Worm (Caenorhabditis elegans) whole organism, early embryonic: ENCODE results near the gene Y51A2D.8.

ENCODE experiments used
- B0310.2 ChIP-seq: sonication (generic microtip); optimal IDR thresholded peaks from 2 replicates; lab custom pipeline; 2016; ENCODE audit warnings: mild to moderate bottlenecking, missing genetic modification characterization, missing compliant biosample characterization
- ama-1 ChIP-seq: fragments of 150-350 bp; optimal IDR thresholded peaks from 2 replicates; lab custom pipeline; 2014
- ceh-13 ChIP-seq: fragments of 200-800 bp; sonication (Bioruptor generic); optimal IDR thresholded peaks from 2 replicates; lab custom pipeline; 2018; ENCODE audit warnings: mild to moderate bottlenecking, missing genetic modification characterization, missing compliant biosample characterization
- ceh-36 ChIP-seq: sonication (generic microtip); optimal IDR thresholded peaks from 2 replicates; lab custom pipeline; 2016; ENCODE audit warnings: missing genetic modification characterization, inconsistent platforms, missing compliant biosample characterization
- ets-7 ChIP-seq: sonication (generic microtip); optimal IDR thresholded peaks from 2 replicates; lab custom pipeline; 2016; ENCODE audit warnings: missing genotype, missing genetic modification characterization, missing compliant biosample characterization
- flt-1 ChIP-seq: fragments of 200-800 bp; sonication (Bioruptor generic); IDR thresholded peaks from 2 replicates; pipeline ENCODE4 v1.3.6; 2022; ENCODE audit warnings: missing genetic modification characterization, missing compliant biosample characterization
- hnd-1 ChIP-seq: sonication (generic microtip); optimal IDR thresholded peaks from 2 replicates; lab custom pipeline; 2016; ENCODE audit warnings: missing genetic modification characterization, missing compliant biosample characterization
- scrt-1 ChIP-seq: fragments of 200-800 bp; sonication (Bioruptor generic); IDR thresholded peaks from 2 replicates; pipeline ENCODE4 v1.3.6; 2022; ENCODE audit warnings: missing genetic modification characterization, missing compliant biosample characterization
- sea-1 ChIP-seq: fragments of 200-800 bp; sonication (Bioruptor generic); conservative IDR thresholded peaks from 2 replicates; pipeline ENCODE4 v1.3.6; 2022; ENCODE audit warnings: missing genetic modification characterization, missing compliant biosample characterization
- tbx-37 ChIP-seq: fragments of 200-800 bp; sonication (Bioruptor generic); conservative IDR thresholded peaks from 2 replicates; pipeline ENCODE4 v1.3.6; 2022; ENCODE audit warnings: missing genetic modification reagents, missing genetic modification characterization, missing compliant biosample characterization
- tra-4 ChIP-seq: sonication (generic microtip); optimal IDR thresholded peaks from 2 replicates; lab custom pipeline; 2017; ENCODE audit warnings: missing genetic modification characterization, missing compliant biosample characterization

DNA sequence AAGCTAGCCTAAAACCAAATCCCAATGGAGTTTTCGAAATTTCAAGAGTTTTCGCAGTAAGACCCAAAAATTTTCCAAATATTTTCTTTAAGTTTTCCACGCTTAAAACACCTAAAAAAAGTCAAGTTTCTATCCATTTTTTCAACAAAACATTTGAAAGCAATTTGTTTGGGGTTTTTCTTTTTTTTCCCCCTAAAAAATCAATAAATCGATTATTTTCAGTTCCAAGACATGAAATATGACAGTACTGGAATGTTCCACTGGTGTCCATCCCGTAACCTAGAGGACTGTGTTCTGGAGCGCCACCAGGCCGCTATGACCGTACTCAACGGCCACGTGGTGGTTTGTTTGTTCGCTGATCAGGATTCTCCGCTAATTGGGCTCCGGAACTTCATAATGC is 49.0 kb downstream of the Y51A2D.8 start:
- no peak for TF ChIP-seq sea-1 (GFP tag; lab: Robert Waterston, UW)
- no peak for TF ChIP-seq ama-1 (lab: Kevin White, UChicago)
- TF ChIP-seq ceh-13, result no peak
- TF ChIP-seq ets-7 (tag; lab: Kevin White, UChicago), result no peak
- TF ChIP-seq scrt-1 (GFP tag; lab: Robert Waterston, UW), result no peak
- no peak for TF ChIP-seq B0310.2 (tag; lab: Kevin White, UChicago)
- no peak for TF ChIP-seq hnd-1 (tag; lab: Kevin White, UChicago)
- TF ChIP-seq ceh-36 (tag; lab: Kevin White, UChicago), result no peak
- TF ChIP-seq tbx-37 (GFP tag; lab: Robert Waterston, UW), result no peak
- no peak for TF ChIP-seq tra-4 (tag; lab: Kevin White, UChicago)
- TF ChIP-seq flt-1, result no peak
